Worm (Caenorhabditis elegans) whole organism, late embryonic: Measurements from ENCODE around the gene Y49F6B.8.

Experiments used
- C08G9.2 ChIP-seq: sonication (generic microtip); optimal IDR thresholded peaks from 2 replicates; lab custom pipeline; 2016; ENCODE audit warnings: mild to moderate bottlenecking, missing genetic modification characterization, moderate library complexity, missing compliant biosample characterization
- C38D4.7 ChIP-seq: fragments of 200-800 bp; sonication (Bioruptor generic); optimal IDR thresholded peaks from 2 replicates; lab custom pipeline; 2018; ENCODE audit warnings: mild to moderate bottlenecking, missing genetic modification characterization, moderate library complexity, missing compliant biosample characterization
- T23F11.4 ChIP-seq: fragments of 200-800 bp; sonication (Bioruptor generic); optimal IDR thresholded peaks from 2 replicates; lab custom pipeline; 2018; ENCODE audit warnings: mild to moderate bottlenecking, missing genetic modification characterization, missing compliant biosample characterization
- Y22D7AL.16 ChIP-seq: sonication (generic microtip); optimal IDR thresholded peaks from 2 replicates; lab custom pipeline; 2016; ENCODE audit warnings: missing genetic modification characterization, missing compliant biosample characterization
- ama-1 ChIP-seq: fragments of 150-350 bp; optimal IDR thresholded peaks from 2 replicates; lab custom pipeline; 2014
- ceh-14 ChIP-seq: sonication (generic microtip); optimal IDR thresholded peaks from 2 replicates; lab custom pipeline; 2016; ENCODE audit warnings: missing genotype, missing genetic modification characterization, missing compliant biosample characterization
- ceh-19 ChIP-seq: fragments of 200-800 bp; sonication (Bioruptor generic); optimal IDR thresholded peaks from 2 replicates; lab custom pipeline; 2018; ENCODE audit warnings: mild to moderate bottlenecking, missing genetic modification characterization, missing compliant biosample characterization
- ceh-2 ChIP-seq: sonication (generic microtip); optimal IDR thresholded peaks from 2 replicates; lab custom pipeline; 2016; ENCODE audit warnings: missing genotype, missing genetic modification characterization, missing compliant biosample characterization
- ceh-30 ChIP-seq: fragments of 150-350 bp; optimal IDR thresholded peaks from 2 replicates; lab custom pipeline; 2014; ENCODE audit warnings: missing biosample characterization, missing genetic modification characterization
- ceh-45 ChIP-seq: fragments of 200-800 bp; sonication (Bioruptor generic); IDR thresholded peaks from 2 replicates; pipeline ENCODE4 v1.3.6; 2022; ENCODE audit warnings: missing genetic modification reagents, missing genetic modification characterization, missing compliant biosample characterization
- ceh-6 ChIP-seq: fragments of 200-800 bp; sonication (Bioruptor generic); optimal IDR thresholded peaks from 2 replicates; lab custom pipeline; 2018; ENCODE audit warnings: mild to moderate bottlenecking, missing genetic modification characterization, missing compliant biosample characterization
- ceh-9 ChIP-seq: sonication (generic microtip); optimal IDR thresholded peaks from 2 replicates; lab custom pipeline; 2016; ENCODE audit warnings: mild to moderate bottlenecking, missing genetic modification characterization, inconsistent platforms, missing compliant biosample characterization
- che-1 ChIP-seq: sonication (generic microtip); optimal IDR thresholded peaks from 2 replicates; lab custom pipeline; 2016; ENCODE audit warnings: mild to moderate bottlenecking, missing genetic modification characterization, missing compliant biosample characterization
- dmd-4 ChIP-seq: sonication (generic microtip); optimal IDR thresholded peaks from 2 replicates; lab custom pipeline; 2016; ENCODE audit warnings: borderline replicate concordance, missing genetic modification characterization, missing compliant biosample characterization
- dve-1 ChIP-seq: sonication (generic microtip); optimal IDR thresholded peaks from 2 replicates; lab custom pipeline; 2017; ENCODE audit warnings: antibody characterized with exemption, mild to moderate bottlenecking, missing genetic modification characterization, missing compliant biosample characterization
- elt-2 ChIP-seq: sonication (generic microtip); optimal IDR thresholded peaks from 2 replicates; lab custom pipeline; 2016; ENCODE audit warnings: missing genetic modification reagents, missing genetic modification characterization, missing compliant biosample characterization
- ets-4 ChIP-seq: sonication (generic microtip); optimal IDR thresholded peaks from 2 replicates; lab custom pipeline; 2016; ENCODE audit warnings: missing genetic modification characterization, missing compliant biosample characterization
- eyg-1 ChIP-seq: sonication (generic microtip); optimal IDR thresholded peaks from 2 replicates; lab custom pipeline; 2016; ENCODE audit warnings: missing genotype, missing genetic modification characterization, missing compliant biosample characterization
- fax-1 ChIP-seq: sonication (generic microtip); optimal IDR thresholded peaks from 2 replicates; lab custom pipeline; 2016; ENCODE audit warnings: missing genotype, missing genetic modification characterization, missing compliant biosample characterization
- fkh-10 ChIP-seq: fragments of 150-350 bp; optimal IDR thresholded peaks from 2 replicates; lab custom pipeline; 2014; ENCODE audit warnings: missing biosample characterization, missing genetic modification reagents, missing genetic modification characterization
- fkh-6 ChIP-seq: sonication (generic microtip); optimal IDR thresholded peaks from 2 replicates; lab custom pipeline; 2016; ENCODE audit warnings: missing genetic modification characterization, missing compliant biosample characterization
- gmeb-2 ChIP-seq: sonication (generic microtip); optimal IDR thresholded peaks from 2 replicates; lab custom pipeline; 2016; ENCODE audit warnings: missing genetic modification characterization, inconsistent platforms, missing compliant biosample characterization
- hlh-13 ChIP-seq: fragments of 200-800 bp; sonication (Bioruptor generic); optimal IDR thresholded peaks from 2 replicates; lab custom pipeline; 2018; ENCODE audit warnings: mild to moderate bottlenecking, missing genetic modification characterization, missing compliant biosample characterization
- hlh-15 ChIP-seq: sonication (generic microtip); optimal IDR thresholded peaks from 2 replicates; lab custom pipeline; 2016; ENCODE audit warnings: missing genetic modification characterization, missing compliant biosample characterization
- hlh-6 ChIP-seq: sonication (generic microtip); optimal IDR thresholded peaks from 2 replicates; lab custom pipeline; 2016; ENCODE audit warnings: missing genotype, missing genetic modification characterization, missing compliant biosample characterization
- lin-11 ChIP-seq: fragments of 200-800 bp; sonication (Bioruptor generic); optimal IDR thresholded peaks from 2 replicates; lab custom pipeline; 2018; ENCODE audit warnings: mild to moderate bottlenecking, missing genetic modification characterization, missing compliant biosample characterization
- madf-2 ChIP-seq: sonication (generic microtip); optimal IDR thresholded peaks from 2 replicates; lab custom pipeline; 2017; ENCODE audit warnings: missing genetic modification characterization, missing compliant biosample characterization
- nfya-1 ChIP-seq: sonication (generic microtip); optimal IDR thresholded peaks from 2 replicates; lab custom pipeline; 2017; ENCODE audit warnings: missing genetic modification characterization, mild to moderate bottlenecking, missing compliant biosample characterization, antibody characterized with exemption, moderate library complexity
- npax-4 ChIP-seq: sonication (generic microtip); optimal IDR thresholded peaks from 2 replicates; lab custom pipeline; 2016; ENCODE audit warnings: missing genetic modification characterization, missing compliant biosample characterization
- pat-9 ChIP-seq: fragments of 200-800 bp; sonication (Bioruptor generic); optimal IDR thresholded peaks from 2 replicates; lab custom pipeline; 2018; ENCODE audit warnings: mild to moderate bottlenecking, missing genetic modification characterization, moderate library complexity, missing compliant biosample characterization
- pha-2 ChIP-seq: sonication (generic microtip); optimal IDR thresholded peaks from 2 replicates; lab custom pipeline; 2017; ENCODE audit warnings: mild to moderate bottlenecking, missing genetic modification characterization, missing compliant biosample characterization
- ref-2 ChIP-seq: sonication (generic microtip); optimal IDR thresholded peaks from 2 replicates; lab custom pipeline; 2016; ENCODE audit warnings: missing genetic modification characterization, missing compliant biosample characterization
- sdc-2 ChIP-seq: sonication (generic microtip); optimal IDR thresholded peaks from 2 replicates; lab custom pipeline; 2016; ENCODE audit warnings: missing genotype, missing genetic modification characterization, missing compliant biosample characterization
- sox-4 ChIP-seq: sonication (generic microtip); optimal IDR thresholded peaks from 2 replicates; lab custom pipeline; 2017; ENCODE audit warnings: mild to moderate bottlenecking, missing genetic modification characterization, inconsistent platforms, missing compliant biosample characterization
- tbx-2 ChIP-seq: sonication (generic microtip); optimal IDR thresholded peaks from 2 replicates; lab custom pipeline; 2016; ENCODE audit warnings: missing genetic modification characterization, missing compliant biosample characterization
- tbx-7 ChIP-seq: sonication (generic microtip); optimal IDR thresholded peaks from 2 replicates; lab custom pipeline; 2016; ENCODE audit warnings: missing genotype, missing genetic modification characterization, missing compliant biosample characterization
- unc-3 ChIP-seq, 2 experiments: fragments of 200-800 bp in 1 of 2; sonication (Bioruptor generic) in 1 of 2; sonication (generic microtip) in 1 of 2; conservative IDR thresholded peaks in 1 of 2; optimal IDR thresholded peaks in 1 of 2; 2 replicates each; pipeline versions ENCODE4 v1.3.6 to Lab custom; 2016 to 2022; ENCODE audit warnings: missing compliant biosample characterization in 2 of 2, missing genetic modification characterization in 2 of 2, missing genetic modification reagents in 1 of 2
- unc-55 ChIP-seq: sonication (generic microtip); optimal IDR thresholded peaks from 2 replicates; lab custom pipeline; 2017; ENCODE audit warnings: missing biosample characterization, missing genetic modification reagents, missing genetic modification characterization

Y49F6B.8 gene

ce11 chrII:3439244-3439698, 42.2 kb downstream of the Y49F6B.8 start:
- TF ChIP-seq elt-2 (tag; lab: Kevin White, UChicago) (peak; percentile 97), Y22D7AL.16 (tag; lab: Kevin White, UChicago) (peak; percentile 42), sox-4 (tag; lab: Kevin White, UChicago) (peak; percentile 62), ceh-14 (tag; lab: Kevin White, UChicago) (peak; percentile 47), tbx-2 (tag; lab: Kevin White, UChicago) (peak; percentile 8), ceh-30 (tag; lab: Kevin White, UChicago) (no peak), ceh-9 (tag; lab: Kevin White, UChicago) (peak; percentile 7), T23F11.4 (peak; percentile 26), ceh-2 (tag; lab: Kevin White, UChicago) (peak; percentile 40), che-1 (tag; lab: Kevin White, UChicago) (peak; percentile 63), fkh-6 (tag; lab: Kevin White, UChicago) (no peak), dmd-4 (tag; lab: Kevin White, UChicago) (peak; percentile 31), C08G9.2 (tag; lab: Kevin White, UChicago) (peak; percentile 12), ceh-45 (GFP tag; lab: Robert Waterston, UW) (0 out of 2 replicates have a peak, but pooled peaks have one; percentile 51), fax-1 (tag; lab: Kevin White, UChicago) (peak; percentile 24), sdc-2 (tag; lab: Kevin White, UChicago) (peak; percentile 44), ref-2 (tag; lab: Kevin White, UChicago) (no peak), unc-3 (GFP tag; conservative IDR thresholded peaks at IDR 0.05; lab: Robert Waterston, UW) (peak; percentile 56; the same call in 1 of the 2 replicates), unc-3 (tag; optimal IDR thresholded peaks at IDR 0.05; lab: Kevin White, UChicago) (no peak), hlh-15 (tag; lab: Kevin White, UChicago) (peak; percentile 20), hlh-6 (tag; lab: Kevin White, UChicago) (peak; percentile 63), nfya-1 (tag; lab: Kevin White, UChicago) (no peak), pha-2 (tag; lab: Kevin White, UChicago) (peak; percentile 56), madf-2 (tag; lab: Kevin White, UChicago) (peak; percentile 19), ceh-19 (GFP tag; lab: Kevin White, UChicago) (peak; percentile 16), ets-4 (tag; lab: Kevin White, UChicago) (no peak), npax-4 (tag; lab: Kevin White, UChicago) (no peak), hlh-13 (GFP tag; lab: Kevin White, UChicago) (peak; percentile 48), C38D4.7 (GFP tag; lab: Kevin White, UChicago) (peak; percentile 57), tbx-7 (tag; lab: Kevin White, UChicago) (no peak), ama-1 (no peak), fkh-10 (GFP tag; lab: Kevin White, UChicago) (no peak), lin-11 (tag; lab: Kevin White, UChicago) (peak; percentile 15), dve-1 (tag; lab: Kevin White, UChicago) (peak; percentile 30), pat-9 (peak; percentile 29), ceh-6 (peak; percentile 64), gmeb-2 (peak; percentile 59)

- TF ChIP-seq hlh-6 (tag; lab: Kevin White, UChicago) (no peak), che-1 (tag; lab: Kevin White, UChicago) (no peak)
- TF ChIP-seq, all 69 proteins: peak for 0
Observed at ce11 chrII:3438280-3438679, 43.2 kb downstream of the Y49F6B.8 start.

DNA sequence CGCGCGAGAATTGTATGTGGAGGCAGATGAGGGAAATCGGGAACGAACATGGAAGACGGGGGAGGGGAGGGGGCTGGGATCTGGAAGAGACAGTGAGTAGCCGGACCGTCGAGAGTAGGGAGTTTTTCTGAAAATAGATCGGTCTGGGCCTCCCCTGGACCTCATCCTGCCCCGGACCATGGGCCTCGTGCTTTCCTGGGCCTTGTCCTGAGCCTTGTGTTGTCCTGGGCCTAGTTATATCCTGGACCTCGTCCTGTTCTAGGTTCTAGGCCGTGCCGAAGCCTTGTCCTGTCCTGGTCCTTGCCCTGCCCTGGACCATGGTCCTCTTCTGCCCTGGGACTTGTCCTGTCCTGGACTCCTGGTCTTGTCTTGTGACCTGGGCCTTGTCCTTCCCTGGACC, 44.1 kb downstream of the Y49F6B.8 start:
- TF ChIP-seq tbx-2 (tag; lab: Kevin White, UChicago): no peak
- no peak for TF ChIP-seq eyg-1 (tag; lab: Kevin White, UChicago)
- no peak for TF ChIP-seq unc-55 (GFP tag; lab: Kevin White, UChicago)
